Worm (Caenorhabditis elegans) whole organism, young adult: ENCODE measurements around the gene nlp-11.

Experiments used
- F33H1.4 ChIP-seq: fragments of 200-800 bp; sonication (Bioruptor generic); IDR thresholded peaks from 2 replicates; pipeline ENCODE4 v1.3.6; 2022; ENCODE audit warnings: missing genetic modification reagents, missing genetic modification characterization, missing compliant biosample characterization
- T07F8.4 ChIP-seq: sonication (generic microtip); optimal IDR thresholded peaks from 2 replicates; lab custom pipeline; 2016; ENCODE audit warnings: mild to moderate bottlenecking, missing genetic modification characterization, moderate library complexity, missing compliant biosample characterization
- Y56A3A.18 ChIP-seq: fragments of 200-800 bp; sonication (Bioruptor generic); IDR thresholded peaks from 2 replicates; pipeline ENCODE4 v1.3.6; 2022; ENCODE audit warnings: missing genetic modification reagents, missing genetic modification characterization, missing compliant biosample characterization
- ama-1 ChIP-seq, 3 experiments: fragments of 150-350 bp in 1 of 3; sonication (generic microtip) in 2 of 3; optimal IDR thresholded peaks; 2 replicates each; lab custom pipeline; 2014 to 2018; ENCODE audit warnings: missing biosample characterization in 2 of 3, missing genetic modification characterization in 2 of 3, missing genetic modification reagents in 2 of 3
- aptf-2 ChIP-seq: fragments of 200-800 bp; sonication (Bioruptor generic); conservative IDR thresholded peaks from 2 replicates; pipeline ENCODE4 v1.3.6; 2022; ENCODE audit warnings: missing genetic modification reagents, missing genetic modification characterization, missing compliant biosample characterization
- ceh-100 ChIP-seq: fragments of 200-800 bp; sonication (Bioruptor generic); IDR thresholded peaks from 2 replicates; pipeline ENCODE4 v1.3.6; 2022; ENCODE audit warnings: missing genetic modification reagents, missing genetic modification characterization, missing compliant biosample characterization
- efl-1 ChIP-seq: fragments of 150-350 bp; optimal IDR thresholded peaks from 2 replicates; lab custom pipeline; 2014; ENCODE audit warnings: missing biosample characterization, missing genetic modification reagents, missing genetic modification characterization
- rcor-1 ChIP-seq: fragments of 200-800 bp; sonication (Bioruptor generic); IDR thresholded peaks from 2 replicates; pipeline ENCODE4 v1.3.6; 2022; ENCODE audit warnings: missing genetic modification reagents, missing genetic modification characterization, missing compliant biosample characterization
- snpc-4 ChIP-seq, 5 experiments: fragments of 150-350 bp in 1 of 5; sonication (generic microtip) in 4 of 5; optimal IDR thresholded peaks; 2 replicates each; lab custom pipeline; 2014 to 2018; ENCODE audit warnings: missing genetic modification characterization in 5 of 5, missing biosample characterization in 3 of 5, antibody characterized with exemption in 2 of 5, mild to moderate bottlenecking in 2 of 5, missing compliant biosample characterization in 2 of 5, missing genotype in 2 of 5, moderate library complexity in 2 of 5, missing genetic modification reagents in 1 of 5

DNA sequence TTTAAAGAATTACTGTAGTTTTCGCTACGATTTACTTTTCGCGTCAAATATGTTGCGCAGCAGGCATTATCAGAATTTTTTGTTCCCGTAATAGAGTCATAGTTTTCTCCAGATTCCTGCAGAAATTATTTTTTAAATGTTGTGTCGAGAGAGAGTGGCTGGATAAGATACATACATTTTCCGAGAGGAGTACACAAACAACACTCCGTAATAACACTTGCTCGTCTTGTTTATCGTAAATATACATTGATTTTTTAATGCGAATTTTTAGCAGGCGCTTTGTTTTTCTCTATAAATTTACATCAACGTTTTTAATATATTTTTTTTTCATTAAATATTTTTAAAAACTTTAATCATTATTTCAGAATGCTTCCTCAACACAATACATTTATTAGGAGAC lies 22.8 kb downstream of the nlp-11 start, which contains the start of gene taf-8:
- TF ChIP-seq rcor-1 (GFP tag; lab: Robert Waterston, UW) (no peak), efl-1 (GFP tag; lab: Kevin White, UChicago) (no peak), Y56A3A.18 (GFP tag; lab: Robert Waterston, UW) (no peak), aptf-2 (GFP tag; lab: Robert Waterston, UW) (no peak), T07F8.4 (no peak), F33H1.4 (GFP tag; lab: Robert Waterston, UW) (no peak), ama-1 (optimal IDR thresholded peaks at IDR 0.05; lab: Kevin White, UChicago) (no peak), ama-1 (GFP tag; optimal IDR thresholded peaks at IDR 0.05; lab: Kevin White, UChicago) (no peak), ceh-100 (GFP tag; lab: Robert Waterston, UW) (no peak), snpc-4 (GFP tag; optimal IDR thresholded peaks at IDR 0.05; lab: Kevin White, UChicago) (no peak), snpc-4 (tag; optimal IDR thresholded peaks at IDR 0.05; lab: Kevin White, UChicago) (no peak)
